Fruit fly (Drosophila melanogaster) whole organism, wandering third instar larva: ENCODE results near the gene PolA1.

Source experiments
- Abd-B ChIP-seq: fragments of >200 bp; optimal IDR thresholded peaks from 2 replicates; lab custom pipeline; 2017; ENCODE audit warnings: missing biosample characterization, missing genetic modification characterization
- CG32264 ChIP-seq: fragments of 200-800 bp; sonication (Bioruptor generic); optimal IDR thresholded peaks from 2 replicates; lab custom pipeline; 2016; ENCODE audit warnings: missing biosample characterization, missing genetic modification characterization
- CG9705 ChIP-seq: fragments of 200-800 bp; sonication (Bioruptor generic); optimal IDR thresholded peaks from 2 replicates; lab custom pipeline; 2018; ENCODE audit warnings: missing biosample characterization, mild to moderate bottlenecking, missing genetic modification characterization
- CrebA ChIP-seq: fragments of 200-800 bp; sonication (Bioruptor generic); optimal IDR thresholded peaks from 2 replicates; lab custom pipeline; 2016; ENCODE audit warnings: missing biosample characterization, mild to moderate bottlenecking, missing genetic modification characterization, borderline replicate concordance
- Dif ChIP-seq: fragments of 200-275, 200-300 bp; sonication (Bioruptor generic); optimal IDR thresholded peaks from 2 replicates; lab custom pipeline; 2018; ENCODE audit warnings: missing biosample characterization, missing genetic modification characterization; ENCODE audit not compliant: partially characterized antibody
- GATAd ChIP-seq: sonication (Bioruptor generic); optimal IDR thresholded peaks from 2 replicates; lab custom pipeline; 2016; ENCODE audit warnings: missing biosample characterization, missing genetic modification characterization
- HLH106 ChIP-seq: fragments of 200-800 bp; optimal IDR thresholded peaks from 3 replicates; lab custom pipeline; 2019; ENCODE audit warnings: missing biosample characterization, mild to moderate bottlenecking, missing genetic modification characterization, moderate library complexity
- Hnf4 ChIP-seq: fragments of 200-800 bp; sonication (Bioruptor generic); optimal IDR thresholded peaks from 2 replicates; lab custom pipeline; 2016; ENCODE audit warnings: missing biosample characterization, mild to moderate bottlenecking, missing genetic modification characterization
- Jra ChIP-seq: sonication (Bioruptor generic); optimal IDR thresholded peaks from 2 replicates; lab custom pipeline; 2016; ENCODE audit warnings: missing biosample characterization, missing genetic modification characterization
- Mio ChIP-seq: sonication (Bioruptor generic); optimal IDR thresholded peaks from 2 replicates; lab custom pipeline; 2016; ENCODE audit warnings: missing biosample characterization, missing genetic modification characterization
- N ChIP-seq: fragments of >200 bp; optimal IDR thresholded peaks from 2 replicates; lab custom pipeline; 2018; ENCODE audit warnings: missing biosample characterization, missing external identifiers, missing genetic modification characterization
- OdsH ChIP-seq: fragments of 200-800 bp; sonication (Bioruptor generic); optimal IDR thresholded peaks from 2 replicates; lab custom pipeline; 2016; ENCODE audit warnings: missing biosample characterization, mild to moderate bottlenecking, missing genetic modification characterization
- Rel ChIP-seq, 2 experiments: fragments of 200-800 bp; sonication (Bioruptor generic) in 1 of 2; optimal IDR thresholded peaks; 2 replicates in 1 of 2; 3 replicates in 1 of 2; lab custom pipeline; 2016 to 2019; ENCODE audit warnings: mild to moderate bottlenecking in 2 of 2, missing biosample characterization in 2 of 2, missing genetic modification characterization in 2 of 2, moderate library complexity in 1 of 2
- Sp1 ChIP-seq: fragments of 200-800 bp; sonication (Bioruptor generic); optimal IDR thresholded peaks from 3 replicates; lab custom pipeline; 2019; ENCODE audit warnings: missing biosample characterization, mild to moderate bottlenecking, missing genetic modification characterization, moderate library complexity
- Vsx2 ChIP-seq: fragments of 200-300, 225-300 bp; sonication (Bioruptor generic); optimal IDR thresholded peaks from 2 replicates; lab custom pipeline; 2018; ENCODE audit warnings: missing biosample characterization, missing genetic modification characterization; ENCODE audit not compliant: partially characterized antibody
- br ChIP-seq: fragments of 200-800 bp; sonication (Bioruptor generic); optimal IDR thresholded peaks from 2 replicates; lab custom pipeline; 2016; ENCODE audit warnings: missing biosample characterization, missing genetic modification characterization
- brk ChIP-seq: fragments of 200-800 bp; sonication (Bioruptor generic); optimal IDR thresholded peaks from 2 replicates; lab custom pipeline; 2016; ENCODE audit warnings: missing biosample characterization, mild to moderate bottlenecking, missing genetic modification characterization
- dl ChIP-seq, 2 experiments: fragments of 175-275, 200-275 bp in 1 of 2; fragments of 200-275 bp in 1 of 2; sonication (Bioruptor generic); optimal IDR thresholded peaks; lab custom pipeline; 2018; ENCODE audit warnings: mild to moderate bottlenecking in 2 of 2, missing biosample characterization in 2 of 2, missing genetic modification characterization in 2 of 2, moderate library complexity in 2 of 2; ENCODE audit not compliant: partially characterized antibody in 2 of 2, insufficient read depth in 1 of 2
- dmrt93B ChIP-seq: fragments of 200-800 bp; sonication (Bioruptor generic); optimal IDR thresholded peaks from 2 replicates; lab custom pipeline; 2018; ENCODE audit warnings: missing biosample characterization, mild to moderate bottlenecking, missing genetic modification characterization
- ey ChIP-seq: fragments of 200-800 bp; sonication (Bioruptor generic); optimal IDR thresholded peaks from 2 replicates; lab custom pipeline; 2016; ENCODE audit warnings: missing biosample characterization, missing genetic modification characterization
- foxo ChIP-seq, 2 experiments: fragments of 200-800 bp; sonication (Bioruptor generic); optimal IDR thresholded peaks; 2 replicates in 1 of 2; 3 replicates in 1 of 2; lab custom pipeline; 2016 to 2017; ENCODE audit warnings: missing biosample characterization in 2 of 2, missing genetic modification characterization in 2 of 2
- fru ChIP-seq: fragments of 200-800 bp; sonication (Bioruptor generic); optimal IDR thresholded peaks from 3 replicates; lab custom pipeline; 2016; ENCODE audit warnings: missing biosample characterization, mild to moderate bottlenecking, missing genetic modification characterization
- h ChIP-seq: fragments of 200-800 bp; sonication (Bioruptor generic); optimal IDR thresholded peaks from 3 replicates; lab custom pipeline; 2016; ENCODE audit warnings: missing biosample characterization, mild to moderate bottlenecking, missing genetic modification characterization
- jim ChIP-seq: fragments of 175-275, 200-325 bp; sonication (Bioruptor generic); optimal IDR thresholded peaks from 2 replicates; lab custom pipeline; 2016; ENCODE audit warnings: missing biosample characterization, mild to moderate bottlenecking, missing genetic modification characterization
- lola ChIP-seq: fragments of >200 bp; optimal IDR thresholded peaks from 2 replicates; lab custom pipeline; 2017; ENCODE audit warnings: missing biosample characterization, missing genetic modification characterization
- pan ChIP-seq: fragments of >200 bp; optimal IDR thresholded peaks from 2 replicates; lab custom pipeline; 2017
- psq ChIP-seq: fragments of 200-800 bp; sonication (Bioruptor generic); optimal IDR thresholded peaks from 3 replicates; lab custom pipeline; 2017; ENCODE audit warnings: missing biosample characterization, mild to moderate bottlenecking, missing genetic modification characterization, moderate library complexity
- rgr ChIP-seq: fragments of 200-800 bp; sonication (Bioruptor generic); optimal IDR thresholded peaks from 3 replicates; lab custom pipeline; 2016; ENCODE audit warnings: missing biosample characterization, mild to moderate bottlenecking, missing genetic modification characterization
- sv ChIP-seq: fragments of 200-800 bp; sonication (Bioruptor generic); optimal IDR thresholded peaks from 3 replicates; lab custom pipeline; 2016; ENCODE audit warnings: missing biosample characterization, missing genetic modification characterization
- tai ChIP-seq: sonication (Bioruptor generic); optimal IDR thresholded peaks from 2 replicates; lab custom pipeline; 2016; ENCODE audit warnings: missing biosample characterization, missing genetic modification characterization
- usp ChIP-seq: fragments of >200 bp; optimal IDR thresholded peaks from 2 replicates; lab custom pipeline; 2017; ENCODE audit warnings: missing biosample characterization, missing genetic modification characterization
- woc ChIP-seq: sonication (Bioruptor generic); optimal IDR thresholded peaks from 2 replicates; lab custom pipeline; 2016; ENCODE audit warnings: missing biosample characterization, mild to moderate bottlenecking, missing genetic modification characterization

Gene PolA1

dm6 chr3R:21648460-21648859 is 23.1 kb downstream of the PolA1 start:
- TF ChIP-seq lola (no peak), dmrt93B (GFP tag; lab: Kevin White, UChicago) (peak; percentile 54), N (GFP tag; lab: Kevin White, UChicago) (no peak), OdsH (peak; percentile 25), HLH106 (tag; lab: Kevin White, UChicago) (peak; percentile 17), Vsx2 (GFP tag; lab: Kevin White, UChicago) (no peak), fru (GFP tag; lab: Kevin White, UChicago) (peak; percentile 53), CG32264 (GFP tag; lab: Kevin White, UChicago) (peak; percentile 14), foxo (GFP tag; optimal IDR thresholded peaks at IDR 0.05; lab: Kevin White, UChicago) (peak in 1 of 2 experiments; percentile 52), sv (GFP tag; lab: Kevin White, UChicago) (no peak), Sp1 (GFP tag; lab: Kevin White, UChicago) (peak; percentile 59), ey (peak; percentile 59), GATAd (GFP tag; lab: Kevin White, UChicago) (no peak), Abd-B (no peak), tai (GFP tag; lab: Kevin White, UChicago) (no peak), Dif (GFP tag; lab: Kevin White, UChicago) (no peak), usp (GFP tag; lab: Kevin White, UChicago) (no peak), br (GFP tag; lab: Kevin White, UChicago) (peak; percentile 27), psq (peak; percentile 77), h (GFP tag; lab: Kevin White, UChicago) (peak; percentile 75), Hnf4 (peak; percentile 10), dl (GFP tag; optimal IDR thresholded peaks at IDR 0.05; lab: Kevin White, UChicago; ENCODE audit: insufficient read depth in 1 of 2, partially characterized antibody in 2 of 2) (no peak), woc (GFP tag; lab: Kevin White, UChicago) (peak; percentile 45), Mio (no peak), Jra (GFP tag; lab: Kevin White, UChicago) (no peak), CrebA (no peak), rgr (GFP tag; lab: Kevin White, UChicago) (peak; percentile 41)

- TF ChIP-seq Jra (GFP tag; lab: Kevin White, UChicago), result no peak
- no peak for TF ChIP-seq N (GFP tag; lab: Kevin White, UChicago)
- no peak for TF ChIP-seq dl (GFP tag; optimal IDR thresholded peaks at IDR 0.05; lab: Kevin White, UChicago; ENCODE audit: insufficient read depth in 1 of 2, partially characterized antibody in 2 of 2)
- no peak for TF ChIP-seq br (GFP tag; lab: Kevin White, UChicago)
- TF ChIP-seq pan (lab: Kevin White, UChicago), result no peak
- TF ChIP-seq fru (GFP tag; lab: Kevin White, UChicago), result no peak
- no peak for TF ChIP-seq CG9705
- TF ChIP-seq, all 38 proteins: peak for 0
Observed at dm6 chr3R:21645904-21646664, 25.5 kb downstream of the PolA1 start.

dm6 chr3R:21644222-21644621 is 27.3 kb downstream of the PolA1 start:
- TF ChIP-seq woc (GFP tag; lab: Kevin White, UChicago), result no peak
- no peak for TF ChIP-seq br (GFP tag; lab: Kevin White, UChicago)
- no peak for TF ChIP-seq CG9705

DNA sequence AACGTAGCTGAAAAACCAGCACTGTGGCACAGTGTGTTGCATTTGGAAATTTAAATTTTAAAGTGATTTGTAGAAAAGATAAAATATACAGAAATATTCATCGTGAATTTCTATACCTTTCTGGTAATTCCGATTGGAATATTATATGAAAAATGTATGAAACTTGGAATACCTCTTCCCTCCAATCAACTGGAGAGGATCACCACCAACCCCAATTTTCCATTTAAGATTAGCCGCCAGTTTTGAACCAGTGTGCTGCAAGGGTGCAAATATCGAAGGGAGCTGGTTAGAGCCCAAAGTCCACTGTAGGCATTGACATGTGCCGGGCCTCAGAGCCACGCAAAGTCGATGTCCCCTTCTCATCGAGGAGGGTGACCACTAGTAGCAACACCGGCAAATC is 28.4 kb downstream of the PolA1 start:
- no peak for TF ChIP-seq CG9705
- TF ChIP-seq sv (GFP tag; lab: Kevin White, UChicago), result no peak
- no peak for TF ChIP-seq Abd-B
- peak; percentile 1 for TF ChIP-seq Sp1 (GFP tag; lab: Kevin White, UChicago)
- TF ChIP-seq jim (GFP tag; lab: Kevin White, UChicago), result no peak
- TF ChIP-seq foxo (GFP tag; optimal IDR thresholded peaks at IDR 0.05; lab: Kevin White, UChicago), result peak in 1 of 2 experiments; percentile 18
- peak; percentile 8 for TF ChIP-seq br (GFP tag; lab: Kevin White, UChicago)
- TF ChIP-seq brk, result no peak
- TF ChIP-seq ey, result peak; percentile 5
- TF ChIP-seq HLH106 (tag; lab: Kevin White, UChicago), result peak; percentile 23
- TF ChIP-seq h (GFP tag; lab: Kevin White, UChicago), result peak; percentile 32
- TF ChIP-seq fru (GFP tag; lab: Kevin White, UChicago), result peak; percentile 63
- peak; percentile 17 for TF ChIP-seq OdsH
- TF ChIP-seq Rel (GFP tag; optimal IDR thresholded peaks at IDR 0.05; lab: Kevin White, UChicago), result no peak
- no peak for TF ChIP-seq Rel (tag; optimal IDR thresholded peaks at IDR 0.05; lab: Kevin White, UChicago)
